In genomic region chrV:20779707-20780346, ce11 we compare ENCODE assay signal across 1 worm cellular context.
A peak's percentile ranks its signal among the peaks of the same experiment; 100 is the strongest.
TF ChIP-seq lines count a peak whose summit lies in the region.

No protein-coding gene starts in this region.

TF ChIP-seq in whole organism, L1 larva, 84 proteins besides CTCF, POLR2A, EP300 and RAD21 (continued from another document):
- TF ChIP-seq nhr-19 (GFP tag; conservative IDR thresholded peaks at IDR 0.05; lab: Robert Waterston, UW) (peak; percentile 29), nhr-85 (tag; lab: Kevin White, UChicago) (peak; percentile 75), ceh-90 (tag; optimal IDR thresholded peaks at IDR 0.05; lab: Kevin White, UChicago) (no peak), irx-1 (tag; optimal IDR thresholded peaks at IDR 0.05; lab: Kevin White, UChicago) (peak; percentile 1), fkh-8 (tag; optimal IDR thresholded peaks at IDR 0.05; lab: Kevin White, UChicago) (peak; percentile 68), ceh-63 (GFP tag; optimal IDR thresholded peaks at IDR 0.05; lab: Kevin White, UChicago) (no peak), mef-2 (tag; optimal IDR thresholded peaks at IDR 0.05; lab: Kevin White, UChicago) (no peak), rnt-1 (tag; optimal IDR thresholded peaks at IDR 0.05; lab: Kevin White, UChicago) (peak; percentile 58), lin-14 (GFP tag; optimal IDR thresholded peaks at IDR 0.05; lab: Kevin White, UChicago) (peak; percentile 25)
TF ChIP-seq in whole organism, L1 larva: peak in this region for 15.
